Fruit fly (Drosophila melanogaster) whole organism, embryonic: ENCODE results near the gene Porin2.

Experiments used
- Bdp1 ChIP-seq: fragments of 200-800 bp; sonication (Bioruptor generic); optimal IDR thresholded peaks from 3 replicates; lab custom pipeline; 2016; ENCODE audit warnings: missing biosample characterization, missing genetic modification characterization
- C15 ChIP-seq: fragments of 200-800 bp; sonication (Bioruptor generic); IDR thresholded peaks from 3 replicates; pipeline ENCODE4 v1.3.6; 2022; ENCODE audit warnings: missing biosample characterization, missing genetic modification characterization
- CG11398 ChIP-seq: fragments of 200-800 bp; sonication (Bioruptor generic); optimal IDR thresholded peaks from 2 replicates; lab custom pipeline; 2016; ENCODE audit warnings: missing biosample characterization, missing genetic modification characterization
- CG12236 ChIP-seq: fragments of 200-800 bp; sonication (Bioruptor generic); optimal IDR thresholded peaks from 2 replicates; lab custom pipeline; 2016; ENCODE audit warnings: missing biosample characterization, missing genetic modification characterization
- CG13624 ChIP-seq: fragments of 200-800 bp; sonication (Bioruptor generic); optimal IDR thresholded peaks from 2 replicates; lab custom pipeline; 2016; ENCODE audit warnings: missing biosample characterization, missing genetic modification characterization
- CG14050 ChIP-seq: fragments of 200-800 bp; sonication (Bioruptor generic); IDR thresholded peaks from 3 replicates; pipeline ENCODE4 v1.3.6; 2022; ENCODE audit warnings: missing biosample characterization, missing genetic modification characterization
- CG14860 ChIP-seq: fragments of 200-800 bp; sonication (Bioruptor generic); IDR thresholded peaks from 3 replicates; pipeline ENCODE4 v1.3.6; 2022; ENCODE audit warnings: missing biosample characterization, missing genetic modification characterization; ENCODE audit not compliant: partially characterized antibody
- CG1529 ChIP-seq: fragments of 200-800 bp; sonication (Bioruptor generic); optimal IDR thresholded peaks from 3 replicates; lab custom pipeline; 2018; ENCODE audit warnings: missing biosample characterization, missing genetic modification characterization
- CG15514 ChIP-seq: fragments of 200-800 bp; sonication (Bioruptor generic); optimal IDR thresholded peaks from 3 replicates; lab custom pipeline; 2017; ENCODE audit warnings: missing biosample characterization, missing genetic modification characterization, mild to moderate bottlenecking, moderate library complexity, missing genetic modification reagents
- CG16815 ChIP-seq: fragments of 200-800 bp; sonication (Bioruptor generic); optimal IDR thresholded peaks from 3 replicates; lab custom pipeline; 2017; ENCODE audit warnings: missing biosample characterization, mild to moderate bottlenecking, missing genetic modification characterization
- CG17612 ChIP-seq: fragments of 200-800 bp; sonication (Bioruptor generic); IDR thresholded peaks from 2 replicates; pipeline ENCODE4 v1.3.6; 2022; ENCODE audit warnings: missing biosample characterization, missing genetic modification characterization
- CG17829 ChIP-seq: fragments of 200-800 bp; optimal IDR thresholded peaks from 2 replicates; lab custom pipeline; 2019; ENCODE audit warnings: missing biosample characterization, mild to moderate bottlenecking, missing genetic modification characterization, moderate library complexity
- CG18764 ChIP-seq: fragments of 200-800 bp; sonication (Bioruptor generic); optimal IDR thresholded peaks from 3 replicates; lab custom pipeline; 2016; ENCODE audit warnings: missing biosample characterization, missing genetic modification characterization
- CG2199 ChIP-seq: fragments of 200-800 bp; sonication (Bioruptor generic); IDR thresholded peaks from 3 replicates; pipeline ENCODE4 v1.3.6; 2022; ENCODE audit warnings: missing biosample characterization, missing genetic modification characterization
- CG32767 ChIP-seq: fragments of 200-800 bp; sonication (Bioruptor generic); IDR thresholded peaks from 2 replicates; pipeline ENCODE4 v1.3.6; 2022; ENCODE audit warnings: missing biosample characterization, missing genetic modification characterization
- CG33557 ChIP-seq: fragments of 200-800 bp; sonication (Bioruptor generic); optimal IDR thresholded peaks from 2 replicates; lab custom pipeline; 2019; ENCODE audit warnings: missing biosample characterization, mild to moderate bottlenecking, missing genetic modification characterization, moderate library complexity
- CG42726 ChIP-seq: fragments of 200-800 bp; sonication (Bioruptor generic); IDR thresholded peaks from 2 replicates; pipeline ENCODE4 v1.3.6; 2022; ENCODE audit warnings: missing biosample characterization, missing genetic modification characterization; ENCODE audit not compliant: partially characterized antibody
- CG4820 ChIP-seq: fragments of 200-800 bp; sonication (Bioruptor generic); optimal IDR thresholded peaks from 3 replicates; lab custom pipeline; 2016; ENCODE audit warnings: missing biosample characterization, missing genetic modification characterization
- CG5953 ChIP-seq: fragments of 200-800 bp; sonication (Bioruptor generic); IDR thresholded peaks from 2 replicates; pipeline ENCODE4 v1.3.6; 2022; ENCODE audit warnings: missing biosample characterization, missing genetic modification characterization
- CG9215 ChIP-seq: fragments of 200-800 bp; sonication (Bioruptor generic); IDR thresholded peaks from 2 replicates; pipeline ENCODE4 v1.3.6; 2022; ENCODE audit warnings: missing biosample characterization, missing genetic modification characterization
- CG9797 ChIP-seq: fragments of 200-800 bp; sonication (Bioruptor generic); optimal IDR thresholded peaks from 3 replicates; lab custom pipeline; 2018; ENCODE audit warnings: missing biosample characterization, mild to moderate bottlenecking, missing genetic modification characterization
- Fer1 ChIP-seq: fragments of 200-800 bp; sonication (Bioruptor generic); optimal IDR thresholded peaks from 2 replicates; lab custom pipeline; 2017; ENCODE audit warnings: missing biosample characterization, mild to moderate bottlenecking, missing genetic modification characterization
- H2.0 ChIP-seq: fragments of 200-800 bp; sonication (Bioruptor generic); IDR thresholded peaks from 2 replicates; pipeline ENCODE4 v1.3.6; 2022; ENCODE audit warnings: missing biosample characterization, missing genetic modification characterization
- Jarid2 ChIP-seq: fragments of 200-800 bp; sonication (Bioruptor generic); optimal IDR thresholded peaks from 3 replicates; lab custom pipeline; 2017; ENCODE audit warnings: mild to moderate bottlenecking, missing biosample characterization, missing genetic modification reagents, missing genetic modification characterization
- MESR4 ChIP-seq: fragments of 200-800 bp; sonication (Bioruptor generic); optimal IDR thresholded peaks from 2 replicates; lab custom pipeline; 2018; ENCODE audit warnings: missing biosample characterization, mild to moderate bottlenecking, missing genetic modification characterization, moderate library complexity
- MTF-1 ChIP-seq: fragments of 200-800 bp; sonication (Bioruptor generic); optimal IDR thresholded peaks from 2 replicates; lab custom pipeline; 2018; ENCODE audit warnings: missing biosample characterization, mild to moderate bottlenecking, missing genetic modification characterization, borderline replicate concordance
- Meics ChIP-seq: fragments of 200-800 bp; sonication (Bioruptor generic); optimal IDR thresholded peaks from 2 replicates; lab custom pipeline; 2017; ENCODE audit warnings: missing biosample characterization, mild to moderate bottlenecking, missing genetic modification characterization
- Ravus ChIP-seq: fragments of 200-800 bp; sonication (Bioruptor generic); IDR thresholded peaks from 2 replicates; pipeline ENCODE4 v1.3.6; 2022; ENCODE audit warnings: missing biosample characterization, missing genetic modification characterization
- Rx ChIP-seq: fragments of 200-800 bp; sonication (Bioruptor generic); IDR thresholded peaks from 2 replicates; pipeline ENCODE4 v1.3.6; 2022; ENCODE audit warnings: missing biosample characterization, missing genetic modification characterization
- Spps ChIP-seq: fragments of 200-800 bp; sonication (Bioruptor generic); optimal IDR thresholded peaks from 2 replicates; lab custom pipeline; 2018; ENCODE audit warnings: missing biosample characterization, mild to moderate bottlenecking, missing genetic modification characterization
- Usf ChIP-seq: fragments of 200-800 bp; sonication (Bioruptor generic); optimal IDR thresholded peaks from 2 replicates; lab custom pipeline; 2017; ENCODE audit warnings: missing genotype, missing biosample characterization, missing genetic modification characterization
- Xbp1 ChIP-seq: fragments of 200-800 bp; sonication (Bioruptor generic); optimal IDR thresholded peaks from 3 replicates; lab custom pipeline; 2016; ENCODE audit warnings: missing biosample characterization, mild to moderate bottlenecking, missing genetic modification characterization
- br ChIP-seq: fragments of >200 bp; optimal IDR thresholded peaks from 2 replicates; lab custom pipeline; 2017
- cad ChIP-seq: fragments of >200 bp; optimal IDR thresholded peaks from 2 replicates; lab custom pipeline; 2017; ENCODE audit warnings: missing biosample characterization, missing genetic modification characterization
- crol ChIP-seq: fragments of 200-800 bp; sonication (Bioruptor generic); IDR thresholded peaks from 2 replicates; pipeline ENCODE4 v1.3.6; 2022; ENCODE audit warnings: missing biosample characterization, missing genetic modification characterization
- fd3F ChIP-seq: fragments of 200-800 bp; sonication (Bioruptor generic); optimal IDR thresholded peaks from 2 replicates; lab custom pipeline; 2018; ENCODE audit warnings: missing biosample characterization, mild to moderate bottlenecking, missing genetic modification characterization, moderate library complexity
- gem ChIP-seq: fragments of 200-800 bp; sonication (Bioruptor generic); optimal IDR thresholded peaks from 2 replicates; lab custom pipeline; 2019; ENCODE audit warnings: missing biosample characterization, mild to moderate bottlenecking, missing genetic modification characterization, moderate library complexity
- gro ChIP-seq: fragments of 200-800 bp; sonication (Bioruptor generic); optimal IDR thresholded peaks from 2 replicates; lab custom pipeline; 2016; ENCODE audit warnings: missing biosample characterization, missing genetic modification characterization
- her ChIP-seq: fragments of 200-800 bp; sonication (Bioruptor generic); optimal IDR thresholded peaks from 2 replicates; lab custom pipeline; 2016; ENCODE audit warnings: missing biosample characterization, missing genetic modification characterization
- jigr1 ChIP-seq: fragments of 200-800 bp; sonication (Bioruptor generic); IDR thresholded peaks from 3 replicates; pipeline ENCODE4 v1.3.6; 2022; ENCODE audit warnings: missing biosample characterization, missing genetic modification characterization
- lov ChIP-seq, 2 experiments: fragments of 200-800 bp in 1 of 2; fragments of >200 bp in 1 of 2; sonication (Bioruptor generic) in 1 of 2; IDR thresholded peaks in 1 of 2; optimal IDR thresholded peaks in 1 of 2; 2 replicates in 1 of 2; 3 replicates in 1 of 2; pipeline versions ENCODE4 v1.3.6 to Lab custom; 2017 to 2022; ENCODE audit warnings: missing biosample characterization in 1 of 2, missing genetic modification characterization in 1 of 2
- maf-S ChIP-seq: fragments of 200-800 bp; sonication (Bioruptor generic); optimal IDR thresholded peaks from 2 replicates; lab custom pipeline; 2016; ENCODE audit warnings: missing biosample characterization, missing genetic modification characterization
- pan ChIP-seq, 4 experiments: fragments of >200 bp in 3 of 4; fragments of 200-800 bp in 1 of 4; sonication (Bioruptor generic) in 1 of 4; optimal IDR thresholded peaks in 3 of 4; IDR thresholded peaks in 1 of 4; 2 replicates each; pipeline versions ENCODE4 v1.3.6 to Lab custom; 2017 to 2022; ENCODE audit warnings: missing biosample characterization in 2 of 4, missing genetic modification characterization in 2 of 4, mixed read lengths in 1 of 4
- pzg ChIP-seq: fragments of 200-800 bp; sonication (Bioruptor generic); optimal IDR thresholded peaks from 3 replicates; lab custom pipeline; 2018; ENCODE audit warnings: missing biosample characterization, mild to moderate bottlenecking, missing genetic modification characterization, moderate library complexity
- sd ChIP-seq: fragments of 200-800 bp; sonication (Bioruptor generic); optimal IDR thresholded peaks from 3 replicates; lab custom pipeline; 2018; ENCODE audit warnings: missing biosample characterization, mild to moderate bottlenecking, missing genetic modification characterization, moderate library complexity
- sens ChIP-seq: fragments of 200-800 bp; sonication (Bioruptor generic); peaks from one replicate; lab custom pipeline; 2016; ENCODE audit warnings: missing biosample characterization, missing genetic modification characterization
- slp2 ChIP-seq: fragments of 200-800 bp; sonication (Bioruptor generic); optimal IDR thresholded peaks from 2 replicates; lab custom pipeline; 2016; ENCODE audit warnings: missing biosample characterization, missing genetic modification characterization
- so ChIP-seq: fragments of 200-800 bp; sonication (Bioruptor generic); IDR thresholded peaks from 3 replicates; pipeline ENCODE4 v1.3.6; 2022; ENCODE audit warnings: missing biosample characterization, missing genetic modification characterization
- stc ChIP-seq: fragments of 200-800 bp; sonication (Bioruptor generic); IDR thresholded peaks from 2 replicates; pipeline ENCODE4 v1.3.6; 2022; ENCODE audit warnings: missing biosample characterization, missing genetic modification characterization
- tgo ChIP-seq: fragments of 200-800 bp; sonication (Bioruptor generic); IDR thresholded peaks from 3 replicates; pipeline ENCODE4 v1.3.6; 2022; ENCODE audit warnings: missing biosample characterization, missing genetic modification characterization
- tx ChIP-seq: fragments of 200-800 bp; sonication (Bioruptor generic); optimal IDR thresholded peaks from 2 replicates; lab custom pipeline; 2016; ENCODE audit warnings: missing biosample characterization, missing genetic modification characterization
- vfl ChIP-seq: fragments of 200-800 bp; sonication (Bioruptor generic); optimal IDR thresholded peaks from 2 replicates; lab custom pipeline; 2016; ENCODE audit warnings: missing biosample characterization, missing genetic modification characterization

The Porin2 gene

dm6 chr2L:10842326-10842725 lies 4.5 kb downstream of the Porin2 start, which contains the start of gene CG6700 (continued):
- TF ChIP-seq sens: no peak
- peak; percentile 75 for TF ChIP-seq CG9797 (GFP tag; lab: Kevin White, UChicago)
- TF ChIP-seq sd (tag; lab: Kevin White, UChicago): peak; percentile 95
- no peak for TF ChIP-seq Spps (tag; lab: Kevin White, UChicago)
- no peak for TF ChIP-seq jigr1 (GFP tag; lab: Robert Waterston, UW)
- no peak for TF ChIP-seq MTF-1 (GFP tag; lab: Kevin White, UChicago)
- TF ChIP-seq CG33557 (GFP tag; lab: Kevin White, UChicago): no peak
- no peak for TF ChIP-seq crol
- no peak for TF ChIP-seq CG4820 (GFP tag; lab: Kevin White, UChicago)
- TF ChIP-seq vfl (GFP tag; lab: Kevin White, UChicago): no peak
- no peak for TF ChIP-seq lov (optimal IDR thresholded peaks at IDR 0.05; lab: Kevin White, UChicago)
- no peak for TF ChIP-seq lov (GFP tag; IDR thresholded peaks at IDR 0.05; lab: Robert Waterston, UW)
- no peak for TF ChIP-seq CG14050 (GFP tag; lab: Robert Waterston, UW)
- TF ChIP-seq gro: peak; percentile 49
- TF ChIP-seq Usf: no peak
- TF ChIP-seq CG2199 (GFP tag; lab: Robert Waterston, UW): no peak
- no peak for TF ChIP-seq CG32767 (GFP tag; lab: Robert Waterston, UW)
- TF ChIP-seq her (GFP tag; lab: Kevin White, UChicago): no peak
- TF ChIP-seq stc (GFP tag; lab: Robert Waterston, UW): no peak
- no peak for TF ChIP-seq CG14860
- TF ChIP-seq CG13624 (GFP tag; lab: Kevin White, UChicago): peak; percentile 28
- TF ChIP-seq slp2 (GFP tag; lab: Kevin White, UChicago): no peak
- TF ChIP-seq CG15514 (GFP tag; lab: Kevin White, UChicago): peak; percentile 58
- no peak for TF ChIP-seq so (GFP tag; lab: Robert Waterston, UW)
- no peak for TF ChIP-seq pan (optimal IDR thresholded peaks at IDR 0.05; lab: Kevin White, UChicago)
- no peak for TF ChIP-seq pan (GFP tag; optimal IDR thresholded peaks at IDR 0.05 in 1 of 2, IDR thresholded peaks at IDR 0.05 in 1 of 2)
- TF ChIP-seq gem: no peak
- TF ChIP-seq tgo (GFP tag; lab: Robert Waterston, UW): no peak
- no peak for TF ChIP-seq CG5953 (GFP tag; lab: Robert Waterston, UW)
- no peak for TF ChIP-seq Rx
- peak; percentile 47 for TF ChIP-seq Fer1 (GFP tag; lab: Kevin White, UChicago)
- no peak for TF ChIP-seq fd3F (GFP tag; lab: Kevin White, UChicago)
- TF ChIP-seq maf-S: no peak
- no peak for TF ChIP-seq CG18764
- TF ChIP-seq Jarid2 (GFP tag; lab: Kevin White, UChicago): no peak
- no peak for TF ChIP-seq CG1529 (GFP tag; lab: Kevin White, UChicago)
- no peak for TF ChIP-seq H2.0
- TF ChIP-seq CG12236: no peak
- TF ChIP-seq Meics (GFP tag; lab: Kevin White, UChicago): no peak
- TF ChIP-seq br: no peak
- peak; percentile 64 for TF ChIP-seq pzg (GFP tag; lab: Kevin White, UChicago)
- TF ChIP-seq Bdp1 (GFP tag; lab: Kevin White, UChicago): no peak
- TF ChIP-seq C15: no peak
- TF ChIP-seq CG16815 (GFP tag; lab: Kevin White, UChicago): no peak
- no peak for TF ChIP-seq Xbp1 (GFP tag; lab: Kevin White, UChicago)
- TF ChIP-seq cad (GFP tag; lab: Kevin White, UChicago): no peak
- TF ChIP-seq CG17829 (tag; lab: Kevin White, UChicago): peak; percentile 9
- no peak for TF ChIP-seq Ravus (GFP tag; lab: Robert Waterston, UW)
- no peak for TF ChIP-seq CG11398 (GFP tag; lab: Kevin White, UChicago)
- TF ChIP-seq CG17612: no peak
- TF ChIP-seq CG42726 (GFP tag; lab: Robert Waterston, UW): no peak
- TF ChIP-seq CG9215 (GFP tag; lab: Robert Waterston, UW): no peak
- TF ChIP-seq MESR4 (GFP tag; lab: Kevin White, UChicago): peak; percentile 98
- TF ChIP-seq tx: no peak
